Worm (Caenorhabditis elegans) whole organism, young adult: Measurements from ENCODE around the gene F28C6.10.

ENCODE experiments used
- B0336.3 ChIP-seq: fragments of 200-800 bp; sonication (Bioruptor generic); IDR thresholded peaks from 2 replicates; pipeline ENCODE4 v1.3.6; 2022; ENCODE audit warnings: missing genetic modification characterization, missing compliant biosample characterization
- C06A6.2 ChIP-seq: fragments of 200-800 bp; sonication (Bioruptor generic); conservative IDR thresholded peaks from 2 replicates; pipeline ENCODE4 v1.3.6; 2022; ENCODE audit warnings: missing genetic modification characterization, missing compliant biosample characterization
- F10E7.11 ChIP-seq: sonication (generic microtip); optimal IDR thresholded peaks from 2 replicates; lab custom pipeline; 2017; ENCODE audit warnings: mild to moderate bottlenecking, missing genetic modification characterization, moderate library complexity, missing compliant biosample characterization
- F22D6.2 ChIP-seq: sonication (generic microtip); optimal IDR thresholded peaks from 2 replicates; lab custom pipeline; 2016; ENCODE audit warnings: mild to moderate bottlenecking, missing genetic modification characterization, missing compliant biosample characterization
- F57A8.1 ChIP-seq: fragments of 200-800 bp; sonication (Bioruptor generic); optimal IDR thresholded peaks from 2 replicates; lab custom pipeline; 2018; ENCODE audit warnings: mild to moderate bottlenecking, missing genetic modification characterization, moderate library complexity, missing compliant biosample characterization
- K12H6.12 ChIP-seq: fragments of 200-800 bp; sonication (Bioruptor generic); optimal IDR thresholded peaks from 2 replicates; lab custom pipeline; 2018; ENCODE audit warnings: mild to moderate bottlenecking, missing genetic modification characterization, missing compliant biosample characterization
- T07F8.4 ChIP-seq: sonication (generic microtip); optimal IDR thresholded peaks from 2 replicates; lab custom pipeline; 2016; ENCODE audit warnings: mild to moderate bottlenecking, missing genetic modification characterization, moderate library complexity, missing compliant biosample characterization
- Y79H2A.3 ChIP-seq: fragments of 200-800 bp; sonication (Bioruptor generic); conservative IDR thresholded peaks from 2 replicates; pipeline ENCODE4 v1.3.6; 2022; ENCODE audit warnings: missing genetic modification reagents, missing genetic modification characterization, missing compliant biosample characterization
- Y95B8A.8 ChIP-seq: fragments of 200-800 bp; sonication (Bioruptor generic); IDR thresholded peaks from 2 replicates; pipeline ENCODE4 v1.3.6; 2022; ENCODE audit warnings: missing genetic modification reagents, missing genetic modification characterization, missing compliant biosample characterization
- ZK185.1 ChIP-seq: sonication (generic microtip); optimal IDR thresholded peaks from 2 replicates; lab custom pipeline; 2016; ENCODE audit warnings: mild to moderate bottlenecking, missing genetic modification characterization, missing compliant biosample characterization; ENCODE audit not compliant: poor library complexity, severe bottlenecking
- attf-5 ChIP-seq: fragments of 200-800 bp; sonication (Bioruptor generic); optimal IDR thresholded peaks from 2 replicates; lab custom pipeline; 2018; ENCODE audit warnings: mild to moderate bottlenecking, missing genetic modification characterization, missing compliant biosample characterization
- bed-1 ChIP-seq: fragments of 200-800 bp; sonication (Bioruptor generic); IDR thresholded peaks from 2 replicates; pipeline ENCODE4 v1.3.6; 2022; ENCODE audit warnings: missing genetic modification reagents, missing genetic modification characterization, missing compliant biosample characterization
- cebp-1 ChIP-seq, 2 experiments: fragments of 200-800 bp in 1 of 2; sonication (Bioruptor generic) in 1 of 2; sonication (generic microtip) in 1 of 2; IDR thresholded peaks in 1 of 2; optimal IDR thresholded peaks in 1 of 2; 2 replicates each; pipeline versions ENCODE4 v1.3.6 to Lab custom; 2017 to 2022; ENCODE audit warnings: missing compliant biosample characterization in 2 of 2, missing genetic modification characterization in 2 of 2, mild to moderate bottlenecking in 1 of 2, missing genetic modification reagents in 1 of 2, moderate library complexity in 1 of 2
- cebp-2 ChIP-seq: fragments of 200-800 bp; sonication (Bioruptor generic); IDR thresholded peaks from 2 replicates; pipeline ENCODE4 v1.3.6; 2022; ENCODE audit warnings: missing genetic modification characterization, missing compliant biosample characterization
- ceh-100 ChIP-seq: fragments of 200-800 bp; sonication (Bioruptor generic); IDR thresholded peaks from 2 replicates; pipeline ENCODE4 v1.3.6; 2022; ENCODE audit warnings: missing genetic modification reagents, missing genetic modification characterization, missing compliant biosample characterization
- ceh-40 ChIP-seq: fragments of 200-800 bp; sonication (Bioruptor generic); IDR thresholded peaks from 2 replicates; pipeline ENCODE4 v1.3.6; 2022; ENCODE audit warnings: missing genetic modification characterization, missing compliant biosample characterization
- ceh-58 ChIP-seq: fragments of 200-800 bp; sonication (Bioruptor generic); IDR thresholded peaks from 2 replicates; pipeline ENCODE4 v1.3.6; 2022; ENCODE audit warnings: missing genetic modification characterization, missing compliant biosample characterization
- ceh-91 ChIP-seq: fragments of 200-800 bp; sonication (Bioruptor generic); IDR thresholded peaks from 2 replicates; pipeline ENCODE4 v1.3.6; 2022; ENCODE audit warnings: missing genetic modification reagents, missing genetic modification characterization, missing compliant biosample characterization
- dpff-1 ChIP-seq: sonication (generic microtip); optimal IDR thresholded peaks from 2 replicates; lab custom pipeline; 2017; ENCODE audit warnings: mild to moderate bottlenecking, missing genetic modification characterization, missing compliant biosample characterization
- efl-1 ChIP-seq: fragments of 150-350 bp; optimal IDR thresholded peaks from 2 replicates; lab custom pipeline; 2014; ENCODE audit warnings: missing biosample characterization, missing genetic modification reagents, missing genetic modification characterization
- egl-18 ChIP-seq: fragments of 200-800 bp; sonication (Bioruptor generic); IDR thresholded peaks from 2 replicates; pipeline ENCODE4 v1.3.6; 2022; ENCODE audit warnings: missing genetic modification reagents, missing genetic modification characterization, missing compliant biosample characterization
- hmg-1.2 ChIP-seq: fragments of 200-800 bp; sonication (Bioruptor generic); IDR thresholded peaks from 2 replicates; pipeline ENCODE4 v1.3.6; 2022; ENCODE audit warnings: missing genetic modification reagents, missing genetic modification characterization, missing compliant biosample characterization
- let-607 ChIP-seq, 2 experiments: fragments of 200-800 bp in 1 of 2; sonication (Bioruptor generic) in 1 of 2; sonication (generic microtip) in 1 of 2; optimal IDR thresholded peaks; 2 replicates each; lab custom pipeline; 2016 to 2018; ENCODE audit warnings: mild to moderate bottlenecking in 2 of 2, missing compliant biosample characterization in 2 of 2, missing genetic modification characterization in 2 of 2, moderate library complexity in 2 of 2, missing genotype in 1 of 2
- lin-35 ChIP-seq, 3 experiments: fragments of 150-350 bp in 2 of 3; sonication (generic microtip) in 1 of 3; optimal IDR thresholded peaks; 2 replicates each; lab custom pipeline; 2014 to 2018; ENCODE audit warnings: missing biosample characterization in 3 of 3, missing genetic modification characterization in 3 of 3, missing genetic modification reagents in 3 of 3
- lsy-27 ChIP-seq: sonication (generic microtip); optimal IDR thresholded peaks from 2 replicates; lab custom pipeline; 2017; ENCODE audit warnings: missing genetic modification characterization, mild to moderate bottlenecking, missing compliant biosample characterization, antibody characterized with exemption, missing genotype, borderline replicate concordance; ENCODE audit not compliant: insufficient read depth
- madf-3 ChIP-seq: fragments of 200-800 bp; sonication (Bioruptor generic); IDR thresholded peaks from 2 replicates; pipeline ENCODE4 v1.3.6; 2022; ENCODE audit warnings: missing genetic modification reagents, missing genetic modification characterization, missing compliant biosample characterization
- madf-6 ChIP-seq: fragments of 200-800 bp; sonication (Bioruptor generic); IDR thresholded peaks from 2 replicates; pipeline ENCODE4 v1.3.6; 2022; ENCODE audit warnings: missing genetic modification reagents, missing genetic modification characterization, missing compliant biosample characterization
- madf-8 ChIP-seq: fragments of 200-800 bp; sonication (Bioruptor generic); conservative IDR thresholded peaks from 2 replicates; pipeline ENCODE4 v1.3.6; 2022; ENCODE audit warnings: missing genetic modification reagents, missing genetic modification characterization, missing compliant biosample characterization
- nfya-1 ChIP-seq: sonication (generic microtip); optimal IDR thresholded peaks from 2 replicates; lab custom pipeline; 2017; ENCODE audit warnings: antibody characterized with exemption, missing compliant biosample characterization, missing genetic modification characterization, borderline replicate concordance; ENCODE audit not compliant: insufficient read depth
- nfya-2 ChIP-seq: fragments of 200-800 bp; sonication (Bioruptor generic); IDR thresholded peaks from 2 replicates; pipeline ENCODE4 v1.3.6; 2022; ENCODE audit warnings: missing genetic modification reagents, missing genetic modification characterization, missing compliant biosample characterization
- nhr-179 ChIP-seq: sonication (generic microtip); optimal IDR thresholded peaks from 2 replicates; lab custom pipeline; 2016; ENCODE audit warnings: mild to moderate bottlenecking, missing genetic modification characterization, missing compliant biosample characterization
- nhr-90 ChIP-seq: sonication (generic microtip); optimal IDR thresholded peaks from 2 replicates; lab custom pipeline; 2016; ENCODE audit warnings: missing genotype, mild to moderate bottlenecking, missing genetic modification characterization, missing compliant biosample characterization
- pbrm-1 ChIP-seq: fragments of 200-800 bp; sonication (Bioruptor generic); IDR thresholded peaks from 2 replicates; pipeline ENCODE4 v1.3.6; 2022; ENCODE audit warnings: missing genetic modification reagents, missing genetic modification characterization, missing compliant biosample characterization
- pha-4 ChIP-seq: fragments of 150-350 bp; sonication (generic microtip); optimal IDR thresholded peaks from 2 replicates; lab custom pipeline; 2014; ENCODE audit warnings: missing biosample characterization, missing genetic modification reagents, missing genetic modification characterization
- repo-1 ChIP-seq: sonication (generic microtip); optimal IDR thresholded peaks from 2 replicates; lab custom pipeline; 2017; ENCODE audit warnings: mild to moderate bottlenecking, missing genetic modification characterization, missing compliant biosample characterization
- rpc-1 ChIP-seq, 2 experiments: fragments of 150-350 bp in 1 of 2; sonication (generic microtip) in 1 of 2; optimal IDR thresholded peaks; 2 replicates each; lab custom pipeline; 2014 to 2018; ENCODE audit warnings: missing biosample characterization in 1 of 2, missing genetic modification characterization in 1 of 2, missing genetic modification reagents in 1 of 2, missing genotype in 1 of 2
- snpc-1.1 ChIP-seq: sonication (generic microtip); optimal IDR thresholded peaks from 2 replicates; lab custom pipeline; 2017; ENCODE audit warnings: missing genetic modification characterization, mild to moderate bottlenecking, missing compliant biosample characterization, antibody characterized with exemption, moderate library complexity, missing genotype, missing genetic modification reagents; ENCODE audit not compliant: insufficient read depth
- snpc-3.4 ChIP-seq: sonication (generic microtip); optimal IDR thresholded peaks from 2 replicates; lab custom pipeline; 2017; ENCODE audit warnings: missing genetic modification characterization, mild to moderate bottlenecking, missing compliant biosample characterization, antibody characterized with exemption, moderate library complexity, missing genotype, missing genetic modification reagents
- snpc-4 ChIP-seq, 5 experiments: fragments of 150-350 bp in 1 of 5; sonication (generic microtip) in 4 of 5; optimal IDR thresholded peaks; 2 replicates each; lab custom pipeline; 2014 to 2018; ENCODE audit warnings: missing genetic modification characterization in 5 of 5, missing biosample characterization in 3 of 5, antibody characterized with exemption in 2 of 5, mild to moderate bottlenecking in 2 of 5, missing compliant biosample characterization in 2 of 5, missing genotype in 2 of 5, moderate library complexity in 2 of 5, missing genetic modification reagents in 1 of 5
- somi-1 ChIP-seq: fragments of 200-800 bp; sonication (Bioruptor generic); optimal IDR thresholded peaks from 2 replicates; lab custom pipeline; 2018; ENCODE audit warnings: mild to moderate bottlenecking, missing genetic modification characterization, missing compliant biosample characterization
- sptf-2 ChIP-seq: fragments of 200-800 bp; sonication (Bioruptor generic); optimal IDR thresholded peaks from 2 replicates; lab custom pipeline; 2018; ENCODE audit warnings: mild to moderate bottlenecking, missing genetic modification characterization, missing compliant biosample characterization
- tbp1 ChIP-seq: fragments of 200-800 bp; sonication (Bioruptor generic); optimal IDR thresholded peaks from 2 replicates; lab custom pipeline; 2018; ENCODE audit warnings: mild to moderate bottlenecking, missing genetic modification characterization, missing compliant biosample characterization
- unc-130 ChIP-seq: sonication (generic microtip); optimal IDR thresholded peaks from 2 replicates; lab custom pipeline; 2016; ENCODE audit warnings: missing genetic modification reagents, missing genetic modification characterization, missing compliant biosample characterization
- zim-3 ChIP-seq: sonication (generic microtip); optimal IDR thresholded peaks from 2 replicates; lab custom pipeline; 2017; ENCODE audit warnings: mild to moderate bottlenecking, missing genetic modification characterization, moderate library complexity, missing compliant biosample characterization
- ztf-18 ChIP-seq: sonication (generic microtip); optimal IDR thresholded peaks from 2 replicates; lab custom pipeline; 2016; ENCODE audit warnings: missing genotype, mild to moderate bottlenecking, missing genetic modification characterization, missing compliant biosample characterization
- ztf-25 ChIP-seq: fragments of 200-800 bp; sonication (Bioruptor generic); IDR thresholded peaks from 2 replicates; pipeline ENCODE4 v1.3.6; 2022; ENCODE audit warnings: missing genetic modification reagents, missing genetic modification characterization, missing compliant biosample characterization

F28C6.10 gene

ce11 chrII:8575184-8575583 is 32.6 kb upstream of the F28C6.10 start, which contains the start of gene puf-5:
Gene puf-5 (plus strand): TSS chrII:8575541.
- TF ChIP-seq snpc-3.4 (tag; lab: Kevin White, UChicago) = peak; percentile 78
- peak; percentile 94 for TF ChIP-seq madf-6
- no peak for TF ChIP-seq B0336.3 (GFP tag; lab: Robert Waterston, UW)
- no peak for TF ChIP-seq Y79H2A.3 (GFP tag; lab: Robert Waterston, UW)
- no peak for TF ChIP-seq rpc-1 (optimal IDR thresholded peaks at IDR 0.05; lab: Kevin White, UChicago)
- no peak for TF ChIP-seq rpc-1 (tag; optimal IDR thresholded peaks at IDR 0.05; lab: Kevin White, UChicago)
- TF ChIP-seq nhr-179 (tag; lab: Kevin White, UChicago) = no peak
- TF ChIP-seq zim-3 (tag; lab: Kevin White, UChicago) = no peak
- TF ChIP-seq bed-1 (GFP tag; lab: Robert Waterston, UW) = no peak
- peak; percentile 15 for TF ChIP-seq tbp1 (GFP tag; lab: Kevin White, UChicago)
- no peak for TF ChIP-seq egl-18 (GFP tag; lab: Robert Waterston, UW)
- no peak for TF ChIP-seq cebp-1 (GFP tag; IDR thresholded peaks at IDR 0.05; lab: Robert Waterston, UW)
- no peak for TF ChIP-seq cebp-1 (tag; optimal IDR thresholded peaks at IDR 0.05; lab: Kevin White, UChicago)
- no peak for TF ChIP-seq lsy-27 (tag; lab: Kevin White, UChicago)
- no peak for TF ChIP-seq dpff-1
- TF ChIP-seq ceh-100 (GFP tag; lab: Robert Waterston, UW) = no peak
- no peak for TF ChIP-seq ceh-40 (GFP tag; lab: Robert Waterston, UW)
- peak; percentile 21 for TF ChIP-seq snpc-4 (GFP tag; optimal IDR thresholded peaks at IDR 0.05; lab: Kevin White, UChicago)
- peak in 1 of 4 experiments; percentile 22 for TF ChIP-seq snpc-4 (tag; optimal IDR thresholded peaks at IDR 0.05; lab: Kevin White, UChicago)
- no peak for TF ChIP-seq nfya-2 (GFP tag; lab: Robert Waterston, UW)
- no peak for TF ChIP-seq C06A6.2
- TF ChIP-seq ZK185.1 (tag; lab: Kevin White, UChicago) = no peak
- TF ChIP-seq nfya-1 (tag; lab: Kevin White, UChicago) = no peak
- TF ChIP-seq nhr-90 (tag; lab: Kevin White, UChicago) = no peak
- TF ChIP-seq ceh-91 (GFP tag; lab: Robert Waterston, UW) = peak; percentile 70
- TF ChIP-seq pbrm-1 (GFP tag; lab: Robert Waterston, UW) = no peak
- no peak for TF ChIP-seq T07F8.4 (tag; lab: Kevin White, UChicago)
- no peak for TF ChIP-seq ceh-58 (GFP tag; lab: Robert Waterston, UW)
- TF ChIP-seq madf-8 (GFP tag; lab: Robert Waterston, UW) = peak; percentile 88
- no peak for TF ChIP-seq let-607 (tag; optimal IDR thresholded peaks at IDR 0.05; lab: Kevin White, UChicago)
- no peak for TF ChIP-seq ztf-18
- no peak for TF ChIP-seq pha-4 (tag; lab: Kevin White, UChicago)
- no peak for TF ChIP-seq hmg-1.2 (GFP tag; lab: Robert Waterston, UW)
- TF ChIP-seq unc-130 (GFP tag; lab: Kevin White, UChicago) = peak; percentile 29
- TF ChIP-seq F10E7.11 (tag; lab: Kevin White, UChicago) = no peak
- no peak for TF ChIP-seq F22D6.2 (tag; lab: Kevin White, UChicago)
- TF ChIP-seq somi-1 = no peak
- no peak for TF ChIP-seq ztf-25 (GFP tag; lab: Robert Waterston, UW)
- no peak for TF ChIP-seq attf-5
- no peak for TF ChIP-seq madf-3
- 0 out of 2 replicates have a peak, but pooled peaks have one; percentile 56 for TF ChIP-seq Y95B8A.8 (GFP tag; lab: Robert Waterston, UW)
- peak; percentile 95 for TF ChIP-seq efl-1 (GFP tag; lab: Kevin White, UChicago)
- peak in 1 of 3 experiments; percentile 2 for TF ChIP-seq lin-35 (GFP tag; optimal IDR thresholded peaks at IDR 0.05; lab: Kevin White, UChicago)
- TF ChIP-seq F57A8.1 (GFP tag; lab: Kevin White, UChicago) = no peak
- no peak for TF ChIP-seq K12H6.12
- peak; percentile 78 for TF ChIP-seq snpc-1.1 (tag; lab: Kevin White, UChicago)
- no peak for TF ChIP-seq repo-1 (tag; lab: Kevin White, UChicago)
- no peak for TF ChIP-seq cebp-2
- no peak for TF ChIP-seq sptf-2 (GFP tag; lab: Kevin White, UChicago)
